Worm (Caenorhabditis elegans) whole organism, L4/young adult: Measurements from ENCODE around the gene T01E8.1.

Experiments used
- W03F9.2 ChIP-seq: fragments of 150-350 bp; optimal IDR thresholded peaks from 2 replicates; lab custom pipeline; 2014; ENCODE audit warnings: missing biosample characterization, missing genetic modification characterization
- dao-5 ChIP-seq: sonication (generic microtip); optimal IDR thresholded peaks from 2 replicates; lab custom pipeline; 2016; ENCODE audit warnings: missing genotype, missing genetic modification characterization, moderate library complexity, missing compliant biosample characterization
- him-1 ChIP-seq: sonication (generic microtip); optimal IDR thresholded peaks from 2 replicates; lab custom pipeline; 2016; ENCODE audit warnings: missing genotype, missing genetic modification reagents, missing genetic modification characterization, missing compliant biosample characterization

The T01E8.1 gene

DNA sequence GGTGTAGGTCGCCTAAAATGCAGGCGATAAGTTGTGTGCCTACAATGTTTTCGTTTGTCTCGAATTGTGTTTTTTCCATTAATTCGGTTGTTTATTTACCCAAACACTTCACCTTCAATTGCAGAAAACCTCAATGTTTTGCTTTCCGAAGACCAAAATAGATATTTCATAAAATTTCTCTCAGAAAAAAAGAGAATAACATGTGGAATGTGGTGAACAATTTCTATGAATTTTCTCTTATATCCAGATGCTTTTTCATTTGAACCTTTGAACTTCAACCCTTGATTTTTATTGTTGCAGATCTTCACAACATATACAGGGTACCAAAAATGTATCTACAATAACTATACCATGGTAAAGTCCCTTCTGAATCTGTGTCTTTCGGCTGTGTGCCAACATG is at the start of gene T01E8.1:
TSS of gene T01E8.1 (plus strand) at position 301 of the 400 bp plus-strand sequence.
- TF ChIP-seq him-1 (tag; lab: Kevin White, UChicago) (no peak), dao-5 (tag; lab: Kevin White, UChicago) (no peak), W03F9.2 (tag; lab: Kevin White, UChicago) (no peak)

DNA sequence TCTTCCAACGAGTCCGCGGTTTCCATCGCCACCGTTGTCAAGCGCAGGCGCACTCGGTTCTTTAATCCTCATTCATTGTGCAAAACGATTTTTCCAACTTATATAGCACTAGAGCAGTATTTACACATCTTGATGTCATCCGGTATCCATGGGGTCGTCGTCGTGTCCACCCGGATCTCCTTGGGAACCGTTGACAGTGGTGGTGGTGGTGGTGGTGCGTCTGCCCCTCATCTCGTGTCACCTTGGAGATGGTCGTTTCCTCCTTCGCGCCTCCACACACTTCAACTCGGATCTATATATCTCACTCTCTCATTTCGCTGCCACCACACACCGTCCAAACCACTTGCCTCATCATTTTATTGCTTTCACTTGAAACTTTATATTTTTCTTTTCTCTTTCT is 43.7 kb upstream of the T01E8.1 start:
- TF ChIP-seq him-1 (tag; lab: Kevin White, UChicago), result no peak
- TF ChIP-seq dao-5 (tag; lab: Kevin White, UChicago), result no peak
- TF ChIP-seq W03F9.2 (tag; lab: Kevin White, UChicago), result no peak

DNA sequence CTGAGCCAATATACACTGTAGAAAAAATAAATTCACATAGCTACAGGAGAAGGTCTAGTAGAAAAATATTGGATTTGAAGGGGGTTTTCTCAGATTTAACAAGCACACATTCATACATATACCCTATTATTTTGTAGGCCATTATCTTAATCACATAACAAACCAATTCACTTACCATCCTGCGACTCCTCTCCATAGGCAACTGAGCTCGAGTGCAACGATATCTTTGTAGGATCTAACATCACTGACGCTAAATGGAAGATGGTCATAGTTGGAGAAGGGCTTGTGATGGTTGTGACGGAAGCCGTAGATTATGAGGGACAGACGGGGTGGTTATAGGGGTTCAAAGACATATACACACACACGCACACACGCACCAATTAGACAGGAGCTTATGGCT is 42.4 kb upstream of the T01E8.1 start:
- TF ChIP-seq W03F9.2 (tag; lab: Kevin White, UChicago), result no peak
- TF ChIP-seq him-1 (tag; lab: Kevin White, UChicago), result no peak
- TF ChIP-seq dao-5 (tag; lab: Kevin White, UChicago), result no peak

DNA sequence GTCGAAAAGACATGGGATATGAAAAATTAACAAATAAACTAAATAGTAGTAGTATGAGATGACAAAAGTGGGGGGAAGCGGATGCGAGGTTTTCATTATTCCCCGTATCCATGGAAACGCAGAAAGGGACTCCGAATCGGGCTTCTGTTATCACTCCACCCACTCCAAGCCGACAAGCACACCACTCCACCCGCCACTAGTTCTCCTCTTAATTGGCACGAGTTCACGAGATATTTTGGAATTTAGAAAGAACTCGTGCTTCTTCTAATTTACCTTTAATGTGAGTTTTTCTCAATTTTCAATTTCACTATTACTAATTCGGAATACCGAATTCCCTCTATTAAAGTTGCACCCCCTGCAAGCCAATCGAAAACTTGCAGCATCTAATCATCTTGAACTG is 40.2 kb upstream of the T01E8.1 start:
- TF ChIP-seq W03F9.2 (tag; lab: Kevin White, UChicago) (no peak), him-1 (tag; lab: Kevin White, UChicago) (no peak), dao-5 (tag; lab: Kevin White, UChicago) (no peak)

DNA sequence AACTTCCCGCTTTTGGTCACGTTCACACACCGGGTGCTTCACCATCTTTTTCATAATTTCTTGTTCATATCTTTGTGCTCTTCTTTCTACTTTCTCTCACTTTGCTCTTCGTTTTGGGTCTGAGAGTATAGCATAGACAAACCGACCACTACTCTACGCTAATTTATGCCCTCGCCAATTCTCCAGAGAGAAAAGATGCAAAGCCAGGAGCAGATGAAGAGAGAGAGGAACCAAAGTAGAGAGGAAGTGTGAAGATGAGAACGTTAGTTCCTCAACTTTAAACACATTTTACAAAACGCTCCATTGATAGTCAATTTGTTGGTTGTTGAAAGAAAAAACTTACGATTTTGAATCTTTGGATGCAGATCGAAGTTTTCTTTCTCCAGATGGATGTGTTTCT is 38.8 kb upstream of the T01E8.1 start:
- TF ChIP-seq W03F9.2 (tag; lab: Kevin White, UChicago) (no peak), him-1 (tag; lab: Kevin White, UChicago) (no peak), dao-5 (tag; lab: Kevin White, UChicago) (no peak)

DNA sequence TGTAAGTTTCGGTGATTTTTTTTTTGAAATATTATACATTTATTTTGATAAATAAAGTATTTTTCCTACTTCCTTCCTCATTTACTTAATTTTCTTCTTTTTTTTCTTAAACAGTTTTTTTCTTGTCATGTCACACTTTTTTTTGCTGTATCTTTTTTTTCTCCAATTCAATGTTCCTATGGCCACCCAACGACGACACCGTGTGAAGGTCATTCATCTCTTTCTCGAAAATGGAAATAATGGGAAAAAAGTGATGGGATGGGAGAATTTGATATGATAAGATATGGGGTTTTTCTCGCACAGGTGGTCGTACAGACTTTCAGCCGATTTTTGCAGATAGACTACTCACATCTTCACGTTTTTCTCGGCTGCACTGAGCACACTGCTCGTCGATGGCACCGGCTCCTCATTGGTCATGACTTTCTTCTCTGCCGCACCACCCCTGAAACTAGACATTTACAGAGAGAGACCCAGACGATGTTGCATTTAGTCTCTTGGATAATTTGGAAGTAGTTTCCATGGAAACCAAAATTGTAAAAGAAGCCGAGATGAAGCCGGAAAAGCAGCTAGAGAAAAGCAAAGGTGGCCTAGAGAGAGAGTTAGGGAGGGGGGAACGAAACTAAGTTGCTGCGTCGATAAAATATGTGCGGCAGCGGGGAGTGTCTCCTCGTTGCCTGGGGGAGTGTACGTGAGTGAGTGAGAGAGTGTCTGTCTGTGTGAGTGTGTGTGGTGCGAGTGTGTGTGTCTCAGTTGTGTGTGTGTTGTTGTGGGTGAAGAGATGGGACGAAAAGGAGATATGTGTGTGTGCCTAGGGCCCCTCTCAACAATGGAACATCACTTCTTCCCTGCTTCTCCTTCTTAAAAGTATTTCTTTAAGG is 37.4 kb upstream of the T01E8.1 start, which contains the start of gene daf-19:
TSS of gene daf-19 (minus strand) at position 442 of the 878 bp plus-strand sequence.
- TF ChIP-seq W03F9.2 (tag; lab: Kevin White, UChicago), result no peak
- TF ChIP-seq dao-5 (tag; lab: Kevin White, UChicago), result no peak
- peak; percentile 35 for TF ChIP-seq him-1 (tag; lab: Kevin White, UChicago)

DNA sequence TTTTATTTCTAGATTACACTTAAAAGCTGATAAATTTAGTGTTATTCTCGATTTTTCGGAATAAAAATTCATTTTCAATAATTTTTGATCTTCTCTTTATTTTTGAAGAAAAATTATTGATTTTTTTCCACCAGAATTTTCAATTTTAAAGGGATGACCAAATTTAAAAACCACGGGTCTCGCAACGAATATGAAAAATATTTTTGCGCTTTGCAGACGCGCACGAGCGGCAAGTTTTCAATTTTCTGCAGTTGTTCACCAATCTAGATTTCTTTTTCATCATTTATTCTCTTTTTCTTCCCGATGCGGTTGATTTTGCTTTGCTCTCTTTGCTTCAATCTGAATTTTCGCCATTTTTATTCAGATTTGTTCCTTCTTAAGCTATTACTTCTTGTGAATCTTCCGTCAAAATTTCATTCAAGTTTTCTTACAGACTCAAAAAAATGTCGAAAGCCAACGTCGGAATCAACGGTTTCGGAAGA is 35.6 kb upstream of the T01E8.1 start, which contains the start of gene gpd-4:
TSS of gene gpd-4 (plus strand) at position 432 of the 482 bp plus-strand sequence.
- no peak for TF ChIP-seq dao-5 (tag; lab: Kevin White, UChicago)
- TF ChIP-seq W03F9.2 (tag; lab: Kevin White, UChicago), result no peak
- TF ChIP-seq him-1 (tag; lab: Kevin White, UChicago), result no peak

DNA sequence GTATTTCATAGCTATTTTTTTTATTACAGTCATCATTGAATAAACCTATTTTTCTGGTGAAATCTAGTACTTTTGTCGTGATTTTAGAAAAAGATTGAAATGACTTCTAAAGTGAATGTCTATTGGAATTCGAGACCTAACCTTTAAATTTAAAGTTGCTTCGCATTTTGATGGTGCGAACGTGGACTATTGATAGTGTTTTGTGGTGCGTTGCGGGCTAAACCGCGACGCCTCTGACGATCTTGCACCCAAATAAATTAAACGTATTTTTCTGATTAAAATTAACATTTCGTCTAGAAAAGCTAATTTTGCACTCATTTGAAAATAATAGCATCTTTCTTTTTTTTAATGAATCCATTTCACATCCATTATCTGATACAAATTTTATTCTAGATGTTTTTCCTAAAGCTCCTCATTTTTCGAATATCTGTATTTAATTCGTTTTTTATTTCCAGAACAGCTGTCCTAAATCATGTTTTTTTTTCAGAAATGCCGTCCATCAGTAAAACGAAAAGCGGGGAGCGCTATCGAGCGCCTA is 34.0 kb upstream of the T01E8.1 start, which contains the start of gene wbp-11:
TSS of gene wbp-11 (plus strand) at position 488 of the 538 bp plus-strand sequence.
- no peak for TF ChIP-seq dao-5 (tag; lab: Kevin White, UChicago)
- TF ChIP-seq him-1 (tag; lab: Kevin White, UChicago), result no peak
- no peak for TF ChIP-seq W03F9.2 (tag; lab: Kevin White, UChicago)

DNA sequence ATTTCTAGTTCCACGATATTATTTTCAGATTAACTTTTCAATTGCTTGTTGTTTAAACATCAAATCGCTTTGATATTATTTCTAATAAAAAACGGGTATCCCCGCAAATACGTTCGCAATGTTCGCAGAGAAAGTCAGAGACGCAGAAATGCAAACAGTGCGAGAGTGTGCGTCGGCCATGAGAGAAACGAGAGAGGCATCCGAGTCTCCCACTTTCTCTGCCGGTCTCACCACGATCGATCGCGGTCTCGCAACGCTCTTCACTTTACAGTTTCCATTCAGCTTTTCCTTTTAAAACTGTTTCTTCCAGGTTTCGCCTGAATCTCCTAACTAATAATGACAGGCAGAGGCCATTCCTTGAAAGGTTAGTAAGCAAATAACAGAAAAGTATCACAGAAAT is 32.2 kb upstream of the T01E8.1 start, which contains the start of gene F33H1.4:
TSS of gene F33H1.4 (plus strand) at position 311 of the 400 bp plus-strand sequence.
- TF ChIP-seq him-1 (tag; lab: Kevin White, UChicago), result peak; percentile 22
- no peak for TF ChIP-seq W03F9.2 (tag; lab: Kevin White, UChicago)

DNA sequence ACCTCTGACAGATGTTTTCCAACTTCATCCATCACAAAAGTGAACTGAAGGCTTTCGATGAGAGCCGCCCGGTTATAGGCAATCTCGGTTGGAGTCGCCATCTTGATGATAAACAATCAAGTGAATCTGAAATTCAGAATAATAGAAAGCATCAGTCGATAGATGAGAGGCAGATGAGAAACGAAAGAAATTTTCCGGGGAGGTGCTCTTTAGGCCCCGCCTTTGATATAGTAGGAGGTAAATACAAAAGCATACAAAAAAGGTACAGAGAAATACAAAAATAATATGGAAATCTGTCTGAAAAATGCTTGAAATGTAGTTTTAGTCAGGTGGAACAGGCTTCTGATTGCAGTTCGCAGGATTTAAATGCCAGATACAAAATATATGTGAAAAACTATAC is 23.9 kb upstream of the T01E8.1 start, which contains the start of gene srd-1:
TSS of gene srd-1 (minus strand) at position 101 of the 400 bp plus-strand sequence.
- TF ChIP-seq him-1 (tag; lab: Kevin White, UChicago), result no peak
- TF ChIP-seq W03F9.2 (tag; lab: Kevin White, UChicago), result no peak
- TF ChIP-seq dao-5 (tag; lab: Kevin White, UChicago), result no peak

DNA sequence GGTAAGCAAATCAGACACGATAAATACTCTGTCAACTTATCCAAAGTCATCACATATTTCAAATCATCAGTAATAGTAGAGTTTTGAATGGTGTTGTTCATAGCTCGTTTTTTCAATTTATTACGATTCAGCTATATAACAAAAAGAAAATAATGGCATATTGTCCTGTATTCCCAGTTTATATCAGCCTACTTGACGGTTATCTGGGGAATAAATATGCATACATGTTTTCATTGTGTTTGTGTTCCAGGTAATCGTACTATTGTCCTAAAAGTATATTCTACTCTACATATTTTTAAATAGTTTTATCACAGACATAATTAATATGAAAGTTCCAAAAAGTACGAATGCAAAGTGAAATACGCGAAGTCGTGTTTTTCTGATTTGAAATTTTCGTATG is 18.7 kb upstream of the T01E8.1 start, which contains the start of gene srd-2:
TSS of gene srd-2 (minus strand) at position 101 of the 400 bp plus-strand sequence.
- TF ChIP-seq W03F9.2 (tag; lab: Kevin White, UChicago) (no peak), dao-5 (tag; lab: Kevin White, UChicago) (no peak), him-1 (tag; lab: Kevin White, UChicago) (no peak)

DNA sequence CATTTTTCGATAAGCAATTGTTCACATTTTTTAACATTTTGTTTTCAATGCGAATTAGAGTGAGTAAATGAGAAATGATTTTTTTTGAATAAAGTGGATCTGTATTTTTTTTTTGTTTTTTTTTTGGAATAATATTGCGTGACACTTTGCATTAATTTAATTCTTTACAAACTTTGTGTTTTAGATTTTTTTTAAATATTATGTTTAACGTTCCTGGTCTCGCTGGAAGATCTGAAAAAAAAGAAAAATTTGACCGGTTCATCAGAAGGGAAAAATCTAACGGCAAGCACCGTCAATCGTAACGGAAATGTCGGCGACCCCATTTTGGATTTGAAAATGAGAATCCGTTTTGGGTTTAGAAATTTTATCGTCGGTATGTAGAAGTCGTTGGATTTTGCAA is 17.2 kb upstream of the T01E8.1 start, which contains the start of gene cdc-25.4:
TSS of gene cdc-25.4 (minus strand) at position 101 of the 400 bp plus-strand sequence.
- no peak for TF ChIP-seq W03F9.2 (tag; lab: Kevin White, UChicago)
- no peak for TF ChIP-seq dao-5 (tag; lab: Kevin White, UChicago)
- no peak for TF ChIP-seq him-1 (tag; lab: Kevin White, UChicago)

DNA sequence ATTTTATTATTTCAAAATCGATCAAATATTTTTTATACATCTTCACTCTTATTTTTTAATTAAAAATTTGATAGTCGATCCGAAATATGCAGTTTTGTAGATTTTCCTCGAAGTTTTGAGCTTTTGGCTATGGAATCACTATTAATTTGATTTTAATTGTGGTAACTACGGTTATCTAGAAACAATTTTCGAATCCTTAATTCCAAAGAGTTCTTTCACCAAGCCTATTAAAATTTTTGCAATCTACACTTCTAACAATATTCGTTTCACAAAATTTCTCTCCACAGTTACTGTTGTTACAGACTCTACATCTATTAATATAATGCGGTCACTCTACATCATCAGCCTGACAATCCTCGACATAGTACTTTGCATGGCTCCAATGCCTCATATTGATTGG is 14.3 kb upstream of the T01E8.1 start, which contains the start of gene R05H5.7:
TSS of gene R05H5.7 (plus strand) at position 301 of the 400 bp plus-strand sequence.
- TF ChIP-seq W03F9.2 (tag; lab: Kevin White, UChicago) (no peak), him-1 (tag; lab: Kevin White, UChicago) (no peak), dao-5 (tag; lab: Kevin White, UChicago) (no peak)
